Fruit fly (Drosophila melanogaster) whole organism, wandering third instar larva: Measurements from ENCODE around the gene amrt.

Source experiments
- Hr78 ChIP-seq: fragments of >200 bp; optimal IDR thresholded peaks from 2 replicates; lab custom pipeline; 2017; ENCODE audit warnings: missing biosample characterization, missing genetic modification characterization
- dl ChIP-seq, 2 experiments: fragments of 175-275, 200-275 bp in 1 of 2; fragments of 200-275 bp in 1 of 2; sonication (Bioruptor generic); optimal IDR thresholded peaks; lab custom pipeline; 2018; ENCODE audit warnings: mild to moderate bottlenecking in 2 of 2, missing biosample characterization in 2 of 2, missing genetic modification characterization in 2 of 2, moderate library complexity in 2 of 2; ENCODE audit not compliant: partially characterized antibody in 2 of 2, insufficient read depth in 1 of 2
- dmrt93B ChIP-seq: fragments of 200-800 bp; sonication (Bioruptor generic); optimal IDR thresholded peaks from 2 replicates; lab custom pipeline; 2018; ENCODE audit warnings: missing biosample characterization, mild to moderate bottlenecking, missing genetic modification characterization
- h ChIP-seq: fragments of 200-800 bp; sonication (Bioruptor generic); optimal IDR thresholded peaks from 3 replicates; lab custom pipeline; 2016; ENCODE audit warnings: missing biosample characterization, mild to moderate bottlenecking, missing genetic modification characterization
- usp ChIP-seq: fragments of >200 bp; optimal IDR thresholded peaks from 2 replicates; lab custom pipeline; 2017; ENCODE audit warnings: missing biosample characterization, missing genetic modification characterization

dm6 chrX:13747635-13748467, 34.4 kb upstream of the amrt start:
- no peak for TF ChIP-seq dmrt93B (GFP tag; lab: Kevin White, UChicago)
- TF ChIP-seq usp: no peak
- no peak for TF ChIP-seq h (GFP tag; lab: Kevin White, UChicago)
- no peak for TF ChIP-seq dl (GFP tag; optimal IDR thresholded peaks at IDR 0.05; lab: Kevin White, UChicago; ENCODE audit: insufficient read depth in 1 of 2, partially characterized antibody in 2 of 2)
- TF ChIP-seq Hr78 (GFP tag; lab: Kevin White, UChicago): no peak
